Fruit fly (Drosophila melanogaster): ENCODE measurements around the gene CG42675.

CG42675 gene

dm6 chr3R:5794267-5795089 lies 18.9 kb upstream of the CG42675 start, which contains the start of the genes PSMG1 and CG10979 (continued):
- TF ChIP-seq pfk (GFP tag; optimal IDR thresholded peaks at IDR 0.05) (no peak), Gsc (GFP tag; IDR thresholded peaks at IDR 0.05) (no peak), HLH4C (GFP tag; IDR thresholded peaks at IDR 0.05; ENCODE audit: partially characterized antibody) (no peak), sd (tag; optimal IDR thresholded peaks at IDR 0.05) (no peak), CTCF (GFP tag; optimal IDR thresholded peaks at IDR 0.05) (no peak), Hr39 (optimal IDR thresholded peaks at IDR 0.05) (no peak), p53 (GFP tag; optimal IDR thresholded peaks at IDR 0.05) (no peak), eyg (GFP tag; optimal IDR thresholded peaks at IDR 0.05) (no peak), abd-A (tag; optimal IDR thresholded peaks at IDR 0.05) (no peak), CG15514 (GFP tag; optimal IDR thresholded peaks at IDR 0.05) (no peak), otp (GFP tag; IDR thresholded peaks at IDR 0.05) (no peak), schlank (tag; optimal IDR thresholded peaks at IDR 0.05) (no peak), sens-2 (GFP tag; IDR thresholded peaks at IDR 0.05) (no peak), slp2 (GFP tag; optimal IDR thresholded peaks at IDR 0.05) (no peak), ato (GFP tag; IDR thresholded peaks at IDR 0.05; ENCODE audit: partially characterized antibody) (no peak), ttk (GFP tag; IDR thresholded peaks at IDR 0.05) (no peak), BtbVII (GFP tag; optimal IDR thresholded peaks at IDR 0.05) (no peak), Dad (GFP tag; optimal IDR thresholded peaks at IDR 0.05) (no peak), gt (GFP tag; IDR thresholded peaks at IDR 0.05) (no peak), klu (GFP tag; IDR thresholded peaks at IDR 0.05) (no peak), CG17328 (GFP tag; IDR thresholded peaks at IDR 0.05) (no peak), Doc2 (GFP tag; IDR thresholded peaks at IDR 0.05) (no peak), MTF-1 (GFP tag; optimal IDR thresholded peaks at IDR 0.05; ENCODE audit: borderline replicate concordance) (no peak), tgo (GFP tag; IDR thresholded peaks at IDR 0.05) (no peak), CG11504 (tag; optimal IDR thresholded peaks at IDR 0.05) (no peak), CG6765 (GFP tag; optimal IDR thresholded peaks at IDR 0.05) (no peak), tll (GFP tag; optimal IDR thresholded peaks at IDR 0.05) (no peak), so (GFP tag; IDR thresholded peaks at IDR 0.05) (no peak), CrebB (tag; optimal IDR thresholded peaks at IDR 0.05) (no peak), Sox100B (GFP tag; optimal IDR thresholded peaks at IDR 0.05) (no peak), CG17186 (GFP tag; optimal IDR thresholded peaks at IDR 0.05) (no peak), Nf-YB (GFP tag; optimal IDR thresholded peaks at IDR 0.05) (no peak), psq (GFP tag; optimal IDR thresholded peaks at IDR 0.05) (no peak), CG42726 (GFP tag; IDR thresholded peaks at IDR 0.05; ENCODE audit: partially characterized antibody) (no peak), tx (GFP tag; optimal IDR thresholded peaks at IDR 0.05) (no peak), Atf6 (GFP tag; IDR thresholded peaks at IDR 0.05) (no peak), oc (tag; optimal IDR thresholded peaks at IDR 0.05) (no peak), danr (GFP tag; IDR thresholded peaks at IDR 0.05) (no peak), salm (tag; optimal IDR thresholded peaks at IDR 0.05) (no peak), zen2 (GFP tag; IDR thresholded peaks at IDR 0.05; ENCODE audit: partially characterized antibody) (no peak), vnd (GFP tag; IDR thresholded peaks at IDR 0.05; ENCODE audit: partially characterized antibody) (no peak), wek (GFP tag; optimal IDR thresholded peaks at IDR 0.05) (no peak), CG4707 (GFP tag; optimal IDR thresholded peaks at IDR 0.05) (no peak), CG33213 (GFP tag; optimal IDR thresholded peaks at IDR 0.05) (no peak), ranshi (GFP tag; IDR thresholded peaks at IDR 0.05) (no peak), Usf (GFP tag; optimal IDR thresholded peaks at IDR 0.05) (no peak), Ptx1 (GFP tag; IDR thresholded peaks at IDR 0.05) (no peak), nmo (GFP tag; optimal IDR thresholded peaks at IDR 0.05) (peak; percentile 49), H15 (GFP tag; IDR thresholded peaks at IDR 0.05) (0 out of 3 replicates have a peak, but pooled peaks have one; percentile 29), Antp (GFP tag; optimal IDR thresholded peaks at IDR 0.05) (no peak), chm (GFP tag; IDR thresholded peaks at IDR 0.05) (no peak)
